Fruit fly (Drosophila melanogaster) whole organism, wandering third instar larva: ENCODE results near the gene CG14174.

Source experiments
- Abd-B ChIP-seq: fragments of >200 bp; optimal IDR thresholded peaks from 2 replicates; lab custom pipeline; 2017; ENCODE audit warnings: missing biosample characterization, missing genetic modification characterization
- Hr78 ChIP-seq: fragments of >200 bp; optimal IDR thresholded peaks from 2 replicates; lab custom pipeline; 2017; ENCODE audit warnings: missing biosample characterization, missing genetic modification characterization
- Jra ChIP-seq: sonication (Bioruptor generic); optimal IDR thresholded peaks from 2 replicates; lab custom pipeline; 2016; ENCODE audit warnings: missing biosample characterization, missing genetic modification characterization
- N ChIP-seq: fragments of >200 bp; optimal IDR thresholded peaks from 2 replicates; lab custom pipeline; 2018; ENCODE audit warnings: missing biosample characterization, missing external identifiers, missing genetic modification characterization
- OdsH ChIP-seq: fragments of 200-800 bp; sonication (Bioruptor generic); optimal IDR thresholded peaks from 2 replicates; lab custom pipeline; 2016; ENCODE audit warnings: missing biosample characterization, mild to moderate bottlenecking, missing genetic modification characterization
- Vsx2 ChIP-seq: fragments of 200-300, 225-300 bp; sonication (Bioruptor generic); optimal IDR thresholded peaks from 2 replicates; lab custom pipeline; 2018; ENCODE audit warnings: missing biosample characterization, missing genetic modification characterization; ENCODE audit not compliant: partially characterized antibody
- jim ChIP-seq: fragments of 175-275, 200-325 bp; sonication (Bioruptor generic); optimal IDR thresholded peaks from 2 replicates; lab custom pipeline; 2016; ENCODE audit warnings: missing biosample characterization, mild to moderate bottlenecking, missing genetic modification characterization
- lola ChIP-seq: fragments of >200 bp; optimal IDR thresholded peaks from 2 replicates; lab custom pipeline; 2017; ENCODE audit warnings: missing biosample characterization, missing genetic modification characterization
- pan ChIP-seq: fragments of >200 bp; optimal IDR thresholded peaks from 2 replicates; lab custom pipeline; 2017
- psq ChIP-seq: fragments of 200-800 bp; sonication (Bioruptor generic); optimal IDR thresholded peaks from 3 replicates; lab custom pipeline; 2017; ENCODE audit warnings: missing biosample characterization, mild to moderate bottlenecking, missing genetic modification characterization, moderate library complexity
- usp ChIP-seq: fragments of >200 bp; optimal IDR thresholded peaks from 2 replicates; lab custom pipeline; 2017; ENCODE audit warnings: missing biosample characterization, missing genetic modification characterization

- TF ChIP-seq psq (GFP tag; lab: Kevin White, UChicago): peak; percentile 87
- TF ChIP-seq OdsH: peak; percentile 14
- TF ChIP-seq jim (GFP tag; lab: Kevin White, UChicago): no peak
- no peak for TF ChIP-seq Hr78
- TF ChIP-seq Vsx2 (GFP tag; lab: Kevin White, UChicago): no peak
- TF ChIP-seq N (GFP tag; lab: Kevin White, UChicago): no peak
- no peak for TF ChIP-seq lola
- no peak for TF ChIP-seq usp (GFP tag; lab: Kevin White, UChicago)
- no peak for TF ChIP-seq Jra (GFP tag; lab: Kevin White, UChicago)
- no peak for TF ChIP-seq pan
- no peak for TF ChIP-seq Abd-B
Measured at dm6 chr3L:9698193-9698642, 20.9 kb upstream of the CG14174 start, which contains the start of gene Ubc4.
